Worm (Caenorhabditis elegans): ENCODE results near the gene pals-33.

The pals-33 gene

DNA sequence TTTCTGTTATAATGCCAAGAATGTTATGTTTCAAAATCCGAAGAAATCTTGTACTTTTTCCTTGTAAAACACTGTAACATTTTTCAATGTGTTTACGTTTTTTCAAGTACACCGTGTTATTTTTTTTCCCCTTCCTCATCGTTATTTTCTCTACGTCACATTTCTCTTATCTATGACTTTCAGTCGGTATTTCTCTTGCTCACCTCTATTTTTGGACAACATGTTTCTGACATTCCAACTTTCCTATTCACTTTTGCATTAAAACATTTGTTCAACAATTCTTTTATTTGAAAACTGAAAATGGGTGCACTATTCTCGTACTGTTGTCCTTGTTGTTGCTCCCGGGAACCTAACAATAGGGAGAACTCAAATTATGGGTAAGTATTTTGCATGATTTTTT lies at the start of gene pals-33:
Gene pals-33, plus strand, starts transcription at position 301 of the 400 bp plus-strand sequence.
- TF ChIP-seq ceh-83 (GFP tag; optimal IDR thresholded peaks at IDR 0.05): no peak
- no peak for TF ChIP-seq bed-3 (GFP tag; optimal IDR thresholded peaks at IDR 0.05)
- no peak for TF ChIP-seq zip-8 (tag; optimal IDR thresholded peaks at IDR 0.05)
- TF ChIP-seq blmp-1 (tag; optimal IDR thresholded peaks at IDR 0.05): no peak
- no peak for TF ChIP-seq lin-13 (tag; optimal IDR thresholded peaks at IDR 0.05)
- TF ChIP-seq cnd-1 (tag; optimal IDR thresholded peaks at IDR 0.05): no peak
- no peak for TF ChIP-seq elt-3 (tag; optimal IDR thresholded peaks at IDR 0.05)

DNA sequence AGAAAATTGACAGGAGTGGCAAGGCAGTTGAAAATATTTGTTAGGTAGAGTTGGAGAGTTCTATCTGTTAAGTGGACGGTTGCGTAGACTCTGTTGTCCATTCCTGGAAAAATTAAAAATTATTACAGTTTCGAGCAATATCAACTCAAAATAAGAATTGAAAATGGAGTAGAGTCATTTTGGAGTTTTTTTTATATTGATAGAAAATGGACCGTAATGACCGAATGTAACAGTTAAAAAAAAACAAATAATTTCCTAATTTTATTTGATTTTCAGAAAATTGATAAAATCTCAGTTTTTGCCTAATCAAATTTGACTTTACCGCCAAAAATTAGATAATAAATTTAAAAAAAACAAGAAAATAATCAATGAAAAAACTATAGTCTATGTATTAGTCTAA lies 46.2 kb upstream of the pals-33 start, which contains the start of gene F59B1.4:
Gene F59B1.4, minus strand, starts transcription at position 101 of the 400 bp plus-strand sequence.
- TF ChIP-seq ces-1 (GFP tag; optimal IDR thresholded peaks at IDR 0.05): no peak
- TF ChIP-seq nhr-237 (tag; optimal IDR thresholded peaks at IDR 0.05): no peak
- TF ChIP-seq mab-5 (tag; optimal IDR thresholded peaks at IDR 0.05): no peak
- TF ChIP-seq elt-3 (tag; optimal IDR thresholded peaks at IDR 0.05): no peak

DNA sequence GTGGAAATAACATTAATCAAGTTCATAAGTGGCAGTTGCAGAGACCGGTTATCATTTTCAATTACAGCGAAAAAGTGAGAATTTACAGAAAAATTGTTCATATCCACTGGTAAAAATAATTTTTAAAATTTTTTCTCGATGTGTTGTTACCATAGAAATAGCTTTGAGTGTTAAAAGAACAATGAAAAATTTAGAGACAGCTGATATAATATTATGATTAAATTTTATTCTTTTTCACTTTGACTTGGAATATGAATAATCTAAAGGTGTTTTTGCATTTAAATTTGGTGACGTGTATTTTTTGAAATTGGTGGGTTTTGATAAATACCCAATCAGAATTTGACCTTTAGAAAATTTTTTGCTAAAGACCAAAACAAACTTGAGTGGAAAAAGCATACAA lies 41.6 kb upstream of the pals-33 start, which contains the start of gene F59B1.6:
Gene F59B1.6, minus strand, starts transcription at position 101 of the 400 bp plus-strand sequence.
- TF ChIP-seq sptf-1 (tag; optimal IDR thresholded peaks at IDR 0.05) (no peak), lsy-2 (tag; optimal IDR thresholded peaks at IDR 0.05) (no peak), ztf-11 (tag; optimal IDR thresholded peaks at IDR 0.05) (no peak), ceh-83 (GFP tag; optimal IDR thresholded peaks at IDR 0.05) (no peak), flh-1 (GFP tag; optimal IDR thresholded peaks at IDR 0.05) (no peak), M03D4.4 (tag; optimal IDR thresholded peaks at IDR 0.05) (no peak), lin-32 (GFP tag; optimal IDR thresholded peaks at IDR 0.05) (no peak), sem-2 (GFP tag; optimal IDR thresholded peaks at IDR 0.05) (no peak), mep-1 (tag; optimal IDR thresholded peaks at IDR 0.05) (no peak), lin-13 (tag; optimal IDR thresholded peaks at IDR 0.05) (no peak), ces-1 (GFP tag; optimal IDR thresholded peaks at IDR 0.05) (no peak), nhr-2 (tag; optimal IDR thresholded peaks at IDR 0.05) (no peak), hlh-1 (tag; optimal IDR thresholded peaks at IDR 0.05) (no peak), snpc-4 (tag; optimal IDR thresholded peaks at IDR 0.05) (no peak), nhr-28 (tag; optimal IDR thresholded peaks at IDR 0.05) (no peak)

DNA sequence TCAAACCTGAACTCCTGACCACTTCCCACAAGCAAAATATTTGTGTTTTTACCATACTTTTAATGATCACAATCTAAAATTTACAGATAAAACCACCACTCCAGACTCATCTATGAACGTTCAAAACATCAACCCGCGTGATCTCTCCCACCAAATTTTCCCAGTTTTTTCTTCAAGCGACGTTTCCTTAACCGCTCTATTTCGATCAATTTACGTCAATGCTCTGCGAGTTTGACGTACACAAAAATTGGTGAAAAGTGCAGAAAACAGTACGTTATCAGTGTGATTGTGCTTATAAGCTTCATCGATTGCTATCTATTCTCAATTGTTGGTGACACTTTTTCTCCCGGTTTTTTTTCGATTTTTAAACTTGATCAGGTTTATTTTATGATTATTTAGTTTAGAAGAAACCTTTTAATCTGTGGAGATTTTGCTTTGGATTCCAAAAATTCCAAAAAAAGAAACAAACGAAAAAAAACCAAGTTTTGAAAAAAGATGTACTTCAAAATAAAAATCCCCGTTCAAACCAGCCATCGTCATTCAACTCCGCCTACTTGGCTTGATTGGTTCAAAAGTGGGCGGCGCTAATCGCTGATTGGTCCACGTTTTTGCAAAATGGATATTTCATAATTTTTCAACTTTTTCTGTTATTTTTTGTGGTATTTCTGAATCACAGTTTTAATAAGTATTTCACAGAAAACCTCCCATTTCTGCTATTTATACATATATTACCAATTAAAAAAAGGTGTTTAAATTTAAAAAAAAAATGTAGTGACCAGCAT lies 40.7 kb upstream of the pals-33 start:
- TF ChIP-seq ztf-11 (tag; optimal IDR thresholded peaks at IDR 0.05): no peak
- TF ChIP-seq ham-2 (GFP tag; optimal IDR thresholded peaks at IDR 0.05): no peak
- TF ChIP-seq M03D4.4 (tag; optimal IDR thresholded peaks at IDR 0.05): no peak
- no peak for TF ChIP-seq nhr-237 (tag; optimal IDR thresholded peaks at IDR 0.05)
- TF ChIP-seq unc-120 (tag; optimal IDR thresholded peaks at IDR 0.05; ENCODE audit: poor library complexity, severe bottlenecking): no peak
- TF ChIP-seq hlh-1 (tag; optimal IDR thresholded peaks at IDR 0.05): no peak
- no peak for TF ChIP-seq flh-1 (GFP tag; optimal IDR thresholded peaks at IDR 0.05)
- no peak for TF ChIP-seq nhr-12 (tag; optimal IDR thresholded peaks at IDR 0.05)
- no peak for TF ChIP-seq lin-13 (tag; optimal IDR thresholded peaks at IDR 0.05)
- no peak for TF ChIP-seq zip-8 (tag; optimal IDR thresholded peaks at IDR 0.05)
- no peak for TF ChIP-seq lsy-2 (tag; optimal IDR thresholded peaks at IDR 0.05)
- no peak for TF ChIP-seq ceh-39 (tag; optimal IDR thresholded peaks at IDR 0.05)
- TF ChIP-seq sem-2 (GFP tag; optimal IDR thresholded peaks at IDR 0.05): no peak
- no peak for TF ChIP-seq blmp-1 (tag; optimal IDR thresholded peaks at IDR 0.05)
- TF ChIP-seq nhr-28 (tag; optimal IDR thresholded peaks at IDR 0.05): no peak

DNA sequence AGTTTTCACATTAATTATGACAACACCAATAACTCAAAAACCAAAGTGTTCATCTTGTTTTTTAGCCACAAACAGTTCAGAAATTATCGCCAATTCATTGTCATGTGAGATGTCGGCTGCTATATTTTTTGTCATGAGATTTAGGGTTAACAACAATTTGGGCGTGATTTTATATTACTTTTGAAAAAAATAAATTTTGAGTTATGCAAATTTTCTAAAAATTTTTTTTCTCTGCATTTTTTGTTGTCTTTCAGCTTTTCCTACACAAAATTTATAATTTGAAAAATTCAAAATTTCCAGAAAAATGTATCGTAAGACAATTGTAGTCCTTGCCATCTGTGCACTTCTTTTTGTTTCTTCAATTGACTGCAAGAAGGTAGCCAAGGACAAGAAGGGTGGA lies 40.1 kb upstream of the pals-33 start, which contains the start of gene F59B1.2:
Gene F59B1.2, plus strand, starts transcription at position 301 of the 400 bp plus-strand sequence.
- TF ChIP-seq mab-5 (tag; optimal IDR thresholded peaks at IDR 0.05) (no peak), elt-1 (tag; optimal IDR thresholded peaks at IDR 0.05; ENCODE audit: borderline replicate concordance, insufficient read depth) (no peak), sptf-1 (tag; optimal IDR thresholded peaks at IDR 0.05) (no peak)

DNA sequence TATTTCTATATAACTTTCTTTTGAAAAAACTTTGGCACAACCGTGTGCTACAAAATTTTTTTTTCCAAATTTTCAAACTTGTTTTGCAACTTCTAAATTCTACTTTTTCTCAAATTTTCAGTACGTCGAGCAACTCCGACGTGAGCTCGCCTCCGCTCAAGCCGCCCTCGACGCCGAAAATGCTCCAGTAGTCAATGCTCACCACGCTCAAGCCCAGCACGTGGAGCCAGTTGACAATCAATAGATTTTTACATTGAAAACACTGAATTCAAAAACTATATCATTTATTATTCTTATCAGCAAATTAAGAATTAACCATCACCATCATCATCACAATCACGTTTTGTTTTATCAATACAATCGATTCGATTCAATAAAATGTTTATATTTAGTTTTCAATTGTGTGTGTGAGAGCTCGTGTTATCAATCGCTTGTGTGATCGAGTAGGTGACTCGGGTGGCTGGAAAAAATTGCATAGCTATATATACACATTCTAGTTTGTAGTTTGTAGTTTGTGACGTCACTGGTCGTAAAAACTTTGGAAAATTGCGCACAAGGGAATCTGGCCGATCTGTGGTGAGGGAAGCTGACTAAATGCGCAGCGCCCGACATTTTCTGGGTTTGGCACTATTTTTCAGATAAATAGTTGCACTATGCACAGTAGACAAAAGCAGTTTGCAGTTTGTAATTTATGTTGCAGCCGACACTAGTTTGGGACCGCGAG lies 38.7 kb upstream of the pals-33 start:
- TF ChIP-seq lsy-2 (tag; optimal IDR thresholded peaks at IDR 0.05): no peak
- TF ChIP-seq nhr-12 (tag; optimal IDR thresholded peaks at IDR 0.05): no peak
- TF ChIP-seq drap-1 (GFP tag; optimal IDR thresholded peaks at IDR 0.05): no peak

Measured in whole organism, mixed stage, embryonic.